Worm (Caenorhabditis elegans): ENCODE measurements around the gene C23G10.7.

C23G10.7 gene

ce11 chrIII:6207046-6207445, 8.8 kb upstream of the C23G10.7 start:
- TF ChIP-seq tlp-1 (tag; optimal IDR thresholded peaks at IDR 0.05) (no peak), jun-1 (tag; optimal IDR thresholded peaks at IDR 0.05) (no peak), alr-1 (tag; optimal IDR thresholded peaks at IDR 0.05; ENCODE audit: borderline replicate concordance) (no peak), rnt-1 (tag; optimal IDR thresholded peaks at IDR 0.05) (no peak), grh-1 (GFP tag; IDR thresholded peaks at IDR 0.05) (no peak), unc-98 (GFP tag; IDR thresholded peaks at IDR 0.05) (no peak), sup-37 (GFP tag; optimal IDR thresholded peaks at IDR 0.05) (no peak), pax-3 (tag; optimal IDR thresholded peaks at IDR 0.05) (no peak), fkh-10 (GFP tag; optimal IDR thresholded peaks at IDR 0.05) (no peak), ztf-11 (tag; optimal IDR thresholded peaks at IDR 0.05) (no peak), efl-1 (optimal IDR thresholded peaks at IDR 0.05) (no peak), efl-1 (GFP tag; optimal IDR thresholded peaks at IDR 0.05 in 1 of 2) (no peak), lin-13 (GFP tag; optimal IDR thresholded peaks at IDR 0.05) (no peak), unc-130 (tag; optimal IDR thresholded peaks at IDR 0.05) (no peak), hlh-4 (tag; optimal IDR thresholded peaks at IDR 0.05) (no peak), mab-9 (GFP tag; IDR thresholded peaks at IDR 0.05) (no peak)

ce11 chrIII:6206161-6206853, 8.1 kb upstream of the C23G10.7 start, which contains the start of the genes sna-3 and rps-3:
sna-3 (minus strand) TSS chrIII:6206211.
rps-3 (plus strand) TSS chrIII:6206803.
- TF ChIP-seq elt-3 (tag; optimal IDR thresholded peaks at IDR 0.05) (peak in 4 of 6 experiments; percentile 30 to 69 (median 38)), mef-2 (tag; optimal IDR thresholded peaks at IDR 0.05) (no peak), hpl-2 (GFP tag; optimal IDR thresholded peaks at IDR 0.05) (peak; percentile 27), grh-1 (GFP tag; IDR thresholded peaks at IDR 0.05) (0 out of 2 replicates have a peak, but pooled peaks have one; percentile 27), unc-98 (GFP tag; IDR thresholded peaks at IDR 0.05) (no peak), snpc-4 (tag; optimal IDR thresholded peaks at IDR 0.05) (peak; percentile 27), ceh-63 (GFP tag; optimal IDR thresholded peaks at IDR 0.05) (no peak), nhr-19 (GFP tag; conservative IDR thresholded peaks at IDR 0.05) (peak; percentile 76), ceh-82 (tag; optimal IDR thresholded peaks at IDR 0.05) (peak; percentile 60 to 80 (median 61)), xbp-1 (tag; optimal IDR thresholded peaks at IDR 0.05) (peak; percentile 74), elt-2 (tag; optimal IDR thresholded peaks at IDR 0.05) (no peak), hlh-17 (GFP tag; optimal IDR thresholded peaks at IDR 0.05; ENCODE audit: borderline replicate concordance) (no peak), nhr-84 (tag; optimal IDR thresholded peaks at IDR 0.05) (no peak), skn-1 (tag; optimal IDR thresholded peaks at IDR 0.05) (peak; percentile 76), snu-23 (GFP tag; optimal IDR thresholded peaks at IDR 0.05) (peak; percentile 79), nhr-77 (tag; optimal IDR thresholded peaks at IDR 0.05) (peak; percentile 70), F16B12.6 (tag; optimal IDR thresholded peaks at IDR 0.05) (peak; percentile 54), jun-1 (tag; optimal IDR thresholded peaks at IDR 0.05) (no peak), pqm-1 (tag; optimal IDR thresholded peaks at IDR 0.05) (no peak), zag-1 (tag; optimal IDR thresholded peaks at IDR 0.05) (no peak), unc-62 (GFP tag; optimal IDR thresholded peaks at IDR 0.05) (no peak), Y116A8C.19 (tag; optimal IDR thresholded peaks at IDR 0.05; ENCODE audit: borderline replicate concordance) (no peak), nhr-20 (tag; optimal IDR thresholded peaks at IDR 0.05) (peak; percentile 62), ceh-90 (tag; optimal IDR thresholded peaks at IDR 0.05) (no peak), tbx-2 (tag; optimal IDR thresholded peaks at IDR 0.05) (peak; percentile 63), swsn-7 (tag; optimal IDR thresholded peaks at IDR 0.05) (peak; percentile 51), mep-1 (tag; optimal IDR thresholded peaks at IDR 0.05) (peak; percentile 83), nhr-28 (tag; optimal IDR thresholded peaks at IDR 0.05) (no peak), blmp-1 (tag; optimal IDR thresholded peaks at IDR 0.05) (peak; percentile 71), C34B4.2 (tag; optimal IDR thresholded peaks at IDR 0.05) (no peak), aly-2 (tag; optimal IDR thresholded peaks at IDR 0.05) (peak; percentile 29), egl-13 (tag; optimal IDR thresholded peaks at IDR 0.05) (no peak), fos-1 (tag; optimal IDR thresholded peaks at IDR 0.05) (peak; percentile 51), pag-3 (tag; optimal IDR thresholded peaks at IDR 0.05; ENCODE audit: borderline replicate concordance, insufficient read depth) (no peak), unc-86 (tag; optimal IDR thresholded peaks at IDR 0.05) (peak; percentile 52), sup-37 (GFP tag; optimal IDR thresholded peaks at IDR 0.05) (no peak), alr-1 (tag; optimal IDR thresholded peaks at IDR 0.05; ENCODE audit: borderline replicate concordance) (no peak), fkh-8 (tag; optimal IDR thresholded peaks at IDR 0.05) (peak; percentile 66), irx-1 (tag; optimal IDR thresholded peaks at IDR 0.05) (peak; percentile 40), mab-9 (GFP tag; IDR thresholded peaks at IDR 0.05) (no peak)
